Fruit fly (Drosophila melanogaster) Kc167 (cell line): Measurements from ENCODE around the gene Vm26Ac.

Experiments
- Myc ChIP-seq: fragments of >200 bp; optimal IDR thresholded peaks from 2 replicates; lab custom pipeline; 2017; ENCODE audit warnings: missing external identifiers
- Sin3A ChIP-seq: fragments of >200 bp; optimal IDR thresholded peaks from 2 replicates; lab custom pipeline; 2018; ENCODE audit warnings: missing external identifiers
- h ChIP-seq: fragments of >200 bp; optimal IDR thresholded peaks from 3 replicates; lab custom pipeline; 2018; ENCODE audit warnings: missing external identifiers
- psq ChIP-seq: fragments of >200 bp; optimal IDR thresholded peaks from 2 replicates; lab custom pipeline; 2017; ENCODE audit warnings: missing external identifiers

- TF ChIP-seq psq (lab: Kevin White, UChicago) (no peak), h (lab: Kevin White, UChicago) (no peak), Myc (lab: Kevin White, UChicago) (no peak), Sin3A (no peak)
Measured at dm6 chr2L:5963251-5963650, 4.8 kb upstream of the Vm26Ac start.
